Fruit fly (Drosophila melanogaster) S2 (cell line): ENCODE data around the gene HP1D3csd.

ENCODE experiments used
- CG8478 ChIP-seq: fragments of >200 bp; optimal IDR thresholded peaks from 2 replicates; lab custom pipeline; 2018
- CTCF ChIP-seq, 2 experiments: fragments of >200 bp; optimal IDR thresholded peaks; 2 replicates each; lab custom pipeline; 2018

DNA sequence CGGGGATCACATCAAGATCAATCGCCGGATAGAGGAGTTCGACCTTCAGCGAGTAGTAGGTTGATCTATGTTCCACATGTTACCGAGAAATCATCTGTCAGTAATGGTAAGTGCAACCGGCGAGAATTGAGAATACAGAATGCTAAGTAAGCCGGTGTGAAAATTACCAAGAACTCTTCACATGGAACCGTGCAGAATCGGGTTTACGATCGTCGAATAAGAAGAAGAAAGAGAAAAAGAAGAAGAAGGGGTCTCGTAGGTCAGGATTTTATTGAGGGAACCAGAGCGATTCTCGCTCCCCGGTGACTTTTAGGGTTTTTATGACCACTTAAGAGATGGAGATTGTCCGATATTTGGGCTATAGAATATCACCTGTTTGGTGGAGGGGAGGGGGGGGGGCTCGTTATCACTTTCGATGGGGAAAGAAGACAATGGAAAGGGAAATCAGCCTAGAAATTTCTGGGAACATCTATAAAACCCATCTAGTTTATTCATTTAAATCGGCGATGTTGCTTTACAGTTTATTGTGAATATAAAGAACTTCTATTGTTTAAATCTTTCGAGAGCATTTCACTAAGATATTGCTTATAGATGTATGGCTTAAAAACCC, 31.1 kb downstream of the HP1D3csd start:
- TF ChIP-seq CTCF (optimal IDR thresholded peaks at IDR 0.05; lab: Kevin White, UChicago) (no peak), CG8478 (no peak)
